Comparison of ENCODE assay signal across 6 worm cellular contexts in genomic region chrII:2991555-2992083, ce11.
TF ChIP-seq lines count a peak whose summit lies in the region.

Gene K08A2.2, plus strand, starts transcription at chrII:2991605.

TF ChIP-seq in whole organism, L1 larva, 84 proteins besides CTCF, POLR2A, EP300 and RAD21 (continues in another document):
- peak; percentile 35 for TF ChIP-seq pax-3 (tag; optimal IDR thresholded peaks at IDR 0.05; lab: Kevin White, UChicago)
- TF ChIP-seq ets-5 (GFP tag; IDR thresholded peaks at IDR 0.05; lab: Robert Waterston, UW), result no peak
- peak; percentile 35 for TF ChIP-seq nhr-71 (tag; optimal IDR thresholded peaks at IDR 0.05; lab: Kevin White, UChicago)
- no peak for TF ChIP-seq Y116A8C.19 (tag; optimal IDR thresholded peaks at IDR 0.05; lab: Kevin White, UChicago; ENCODE audit: borderline replicate concordance)
- TF ChIP-seq C16A3.4 (tag; optimal IDR thresholded peaks at IDR 0.05; lab: Kevin White, UChicago), result no peak
- TF ChIP-seq isw-1 (GFP tag; IDR thresholded peaks at IDR 0.05; lab: Robert Waterston, UW), result peak; percentile 17; the same call in 1 of the 2 replicates
- peak; percentile 48 for TF ChIP-seq nhr-47 (tag; optimal IDR thresholded peaks at IDR 0.05; lab: Kevin White, UChicago)
- no peak for TF ChIP-seq elt-3 (tag; optimal IDR thresholded peaks at IDR 0.05; lab: Kevin White, UChicago)
- TF ChIP-seq lin-15B (tag; optimal IDR thresholded peaks at IDR 0.05; lab: Kevin White, UChicago), result no peak
- TF ChIP-seq nhr-19 (GFP tag; conservative IDR thresholded peaks at IDR 0.05; lab: Robert Waterston, UW), result peak; percentile 36
- TF ChIP-seq nhr-90 (tag; optimal IDR thresholded peaks at IDR 0.05; lab: Kevin White, UChicago; ENCODE audit: poor library complexity), result peak; percentile 31
- TF ChIP-seq tbx-2 (tag; optimal IDR thresholded peaks at IDR 0.05; lab: Kevin White, UChicago), result peak; percentile 11
- TF ChIP-seq ztf-11 (tag; optimal IDR thresholded peaks at IDR 0.05; lab: Kevin White, UChicago), result peak in 1 of 2 experiments; percentile 54
- no peak for TF ChIP-seq nhr-77 (tag; optimal IDR thresholded peaks at IDR 0.05; lab: Kevin White, UChicago)
- TF ChIP-seq mep-1 (tag; optimal IDR thresholded peaks at IDR 0.05; lab: Kevin White, UChicago), result no peak

TF ChIP-seq in whole organism, L2 larva, 48 proteins besides CTCF, POLR2A, EP300 and RAD21:
- TF ChIP-seq gmeb-1 (tag; optimal IDR thresholded peaks at IDR 0.05; lab: Kevin White, UChicago) (no peak), unc-55 (GFP tag; optimal IDR thresholded peaks at IDR 0.05; lab: Kevin White, UChicago) (peak; percentile 17)

TF ChIP-seq in whole organism, L4 larva, 104 proteins besides CTCF, POLR2A, EP300 and RAD21:
- TF ChIP-seq arid-1 (GFP tag; conservative IDR thresholded peaks at IDR 0.05; lab: Robert Waterston, UW) (no peak), unc-39 (tag; optimal IDR thresholded peaks at IDR 0.05; lab: Kevin White, UChicago) (no peak), mes-2 (tag; optimal IDR thresholded peaks at IDR 0.05; lab: Kevin White, UChicago; ENCODE audit: poor library complexity, severe bottlenecking) (peak; percentile 91), dpl-1 (GFP tag; optimal IDR thresholded peaks at IDR 0.05; lab: Kevin White, UChicago) (no peak), Y75B8A.6 (GFP tag; IDR thresholded peaks at IDR 0.05; lab: Robert Waterston, UW) (no peak), php-3 (GFP tag; IDR thresholded peaks at IDR 0.05; lab: Robert Waterston, UW) (no peak), gei-8 (GFP tag; optimal IDR thresholded peaks at IDR 0.05; lab: Kevin White, UChicago) (no peak), unc-130 (GFP tag; optimal IDR thresholded peaks at IDR 0.05; lab: Kevin White, UChicago) (peak; percentile 31), dmd-9 (GFP tag; IDR thresholded peaks at IDR 0.05; lab: Robert Waterston, UW) (peak; percentile 18; the same call in 1 of the 2 replicates), hlh-30 (tag; optimal IDR thresholded peaks at IDR 0.05; lab: Kevin White, UChicago; ENCODE audit: insufficient read depth) (no peak), Y5F2A.4 (GFP tag; optimal IDR thresholded peaks at IDR 0.05; lab: Kevin White, UChicago) (no peak), mdl-1 (tag; optimal IDR thresholded peaks at IDR 0.05; lab: Kevin White, UChicago) (no peak), ceh-44 (GFP tag; IDR thresholded peaks at IDR 0.05; lab: Robert Waterston, UW) (0 out of 2 replicates have a peak, but pooled peaks have one; percentile 46), hif-1 (tag; optimal IDR thresholded peaks at IDR 0.05; lab: Kevin White, UChicago) (peak in 1 of 2 experiments; percentile 35), ZK337.2 (GFP tag; IDR thresholded peaks at IDR 0.05; lab: Robert Waterston, UW) (0 out of 2 replicates have a peak, but pooled peaks have one; percentile 34), skn-1 (tag; optimal IDR thresholded peaks at IDR 0.05; lab: Kevin White, UChicago) (no peak), lin-13 (GFP tag; optimal IDR thresholded peaks at IDR 0.05; lab: Kevin White, UChicago) (no peak)

TF ChIP-seq in whole organism, early embryonic, 17 proteins besides CTCF, POLR2A, EP300 and RAD21:
- TF ChIP-seq hmg-4 (GFP tag; optimal IDR thresholded peaks at IDR 0.05; lab: Kevin White, UChicago) (no peak), pes-1 (GFP tag; IDR thresholded peaks at IDR 0.05; lab: Robert Waterston, UW) (peak; percentile 62), scrt-1 (GFP tag; IDR thresholded peaks at IDR 0.05; lab: Robert Waterston, UW) (no peak), tbx-37 (GFP tag; conservative IDR thresholded peaks at IDR 0.05; lab: Robert Waterston, UW) (no peak)

TF ChIP-seq in whole organism, late embryonic, 69 proteins besides CTCF, POLR2A, EP300 and RAD21 (continues in another document):
- TF ChIP-seq ceh-31 (tag; optimal IDR thresholded peaks at IDR 0.05; lab: Kevin White, UChicago) (peak; percentile 49), mec-3 (tag; optimal IDR thresholded peaks at IDR 0.05; lab: Kevin White, UChicago; ENCODE audit: borderline replicate concordance) (no peak), unc-3 (GFP tag; conservative IDR thresholded peaks at IDR 0.05; lab: Robert Waterston, UW) (no peak), unc-3 (tag; optimal IDR thresholded peaks at IDR 0.05; lab: Kevin White, UChicago) (no peak), tbx-7 (tag; optimal IDR thresholded peaks at IDR 0.05; lab: Kevin White, UChicago) (peak; percentile 50), ets-4 (tag; optimal IDR thresholded peaks at IDR 0.05; lab: Kevin White, UChicago) (peak; percentile 2), syd-9 (tag; optimal IDR thresholded peaks at IDR 0.05; lab: Kevin White, UChicago) (no peak), ref-2 (tag; optimal IDR thresholded peaks at IDR 0.05; lab: Kevin White, UChicago) (peak; percentile 35), hlh-15 (tag; optimal IDR thresholded peaks at IDR 0.05; lab: Kevin White, UChicago) (no peak), elt-2 (tag; optimal IDR thresholded peaks at IDR 0.05; lab: Kevin White, UChicago) (peak; percentile 18), ceh-45 (GFP tag; IDR thresholded peaks at IDR 0.05; lab: Robert Waterston, UW) (no peak), hlh-13 (GFP tag; optimal IDR thresholded peaks at IDR 0.05; lab: Kevin White, UChicago) (no peak), hlh-30 (tag; optimal IDR thresholded peaks at IDR 0.05; lab: Kevin White, UChicago; ENCODE audit: insufficient read depth) (no peak), ceh-14 (tag; optimal IDR thresholded peaks at IDR 0.05; lab: Kevin White, UChicago) (no peak), pag-3 (tag; optimal IDR thresholded peaks at IDR 0.05; lab: Kevin White, UChicago; ENCODE audit: borderline replicate concordance) (no peak), fax-1 (tag; optimal IDR thresholded peaks at IDR 0.05; lab: Kevin White, UChicago) (peak; percentile 13), tbx-2 (tag; optimal IDR thresholded peaks at IDR 0.05; lab: Kevin White, UChicago) (peak; percentile 49), che-1 (tag; optimal IDR thresholded peaks at IDR 0.05; lab: Kevin White, UChicago) (no peak), lin-11 (tag; optimal IDR thresholded peaks at IDR 0.05; lab: Kevin White, UChicago) (no peak), ztf-16 (tag; optimal IDR thresholded peaks at IDR 0.05; lab: Kevin White, UChicago) (no peak), zip-5 (tag; optimal IDR thresholded peaks at IDR 0.05; lab: Kevin White, UChicago) (peak; percentile 4), madf-2 (tag; optimal IDR thresholded peaks at IDR 0.05; lab: Kevin White, UChicago) (no peak), fkh-6 (tag; optimal IDR thresholded peaks at IDR 0.05; lab: Kevin White, UChicago) (no peak), dve-1 (tag; optimal IDR thresholded peaks at IDR 0.05; lab: Kevin White, UChicago) (no peak), K02D7.2 (tag; optimal IDR thresholded peaks at IDR 0.05; lab: Kevin White, UChicago) (no peak), ama-1 (optimal IDR thresholded peaks at IDR 0.05; lab: Kevin White, UChicago) (no peak), unc-86 (tag; optimal IDR thresholded peaks at IDR 0.05; lab: Kevin White, UChicago) (no peak), ahr-1 (tag; optimal IDR thresholded peaks at IDR 0.05; lab: Kevin White, UChicago) (no peak), ceh-2 (tag; optimal IDR thresholded peaks at IDR 0.05; lab: Kevin White, UChicago) (peak; percentile 42)

TF ChIP-seq in whole organism, young adult, 124 proteins besides CTCF, POLR2A, EP300 and RAD21:
- no peak for TF ChIP-seq rpc-1 (optimal IDR thresholded peaks at IDR 0.05; lab: Kevin White, UChicago)
- no peak for TF ChIP-seq rpc-1 (tag; optimal IDR thresholded peaks at IDR 0.05; lab: Kevin White, UChicago)
- peak; percentile 22 for TF ChIP-seq him-1 (tag; optimal IDR thresholded peaks at IDR 0.05; lab: Kevin White, UChicago)
- TF ChIP-seq aptf-2 (GFP tag; conservative IDR thresholded peaks at IDR 0.05; lab: Robert Waterston, UW), result no peak
- peak; percentile 91 for TF ChIP-seq ceh-100 (GFP tag; IDR thresholded peaks at IDR 0.05; lab: Robert Waterston, UW)
- no peak for TF ChIP-seq ztf-26 (tag; optimal IDR thresholded peaks at IDR 0.05; lab: Kevin White, UChicago)
- TF ChIP-seq egl-44 (GFP tag; IDR thresholded peaks at IDR 0.05; lab: Robert Waterston, UW), result no peak
- no peak for TF ChIP-seq attf-3 (GFP tag; conservative IDR thresholded peaks at IDR 0.05; lab: Robert Waterston, UW)
- TF ChIP-seq ceh-27 (GFP tag; optimal IDR thresholded peaks at IDR 0.05; lab: Kevin White, UChicago), result peak; percentile 13
- no peak for TF ChIP-seq snpc-1.1 (tag; optimal IDR thresholded peaks at IDR 0.05; lab: Kevin White, UChicago; ENCODE audit: insufficient read depth)
- no peak for TF ChIP-seq F39B2.1 (GFP tag; IDR thresholded peaks at IDR 0.05; lab: Robert Waterston, UW)
- TF ChIP-seq sea-2 (GFP tag; IDR thresholded peaks at IDR 0.05; lab: Robert Waterston, UW), result no peak
